Fruit fly (Drosophila melanogaster): Measurements from ENCODE around the gene CG13950.

Gene CG13950

dm6 chr2L:847189-847987, 12.6 kb upstream of the CG13950 start (continued):
- TF ChIP-seq CG33557 (GFP tag; optimal IDR thresholded peaks at IDR 0.05) (no peak), her (GFP tag; optimal IDR thresholded peaks at IDR 0.05) (no peak), ind (GFP tag; optimal IDR thresholded peaks at IDR 0.05) (peak; percentile 8), CG8765 (GFP tag; IDR thresholded peaks at IDR 0.05) (no peak), mam (GFP tag; optimal IDR thresholded peaks at IDR 0.05) (no peak), Asciz (GFP tag; optimal IDR thresholded peaks at IDR 0.05) (no peak), CG10654 (GFP tag; optimal IDR thresholded peaks at IDR 0.05) (no peak), CG9215 (GFP tag; IDR thresholded peaks at IDR 0.05) (no peak), Bdp1 (GFP tag; optimal IDR thresholded peaks at IDR 0.05) (no peak), Doc3 (GFP tag; IDR thresholded peaks at IDR 0.05; ENCODE audit: partially characterized antibody) (no peak), sc (optimal IDR thresholded peaks at IDR 0.05) (no peak), sc (GFP tag; optimal IDR thresholded peaks at IDR 0.05) (no peak), bigmax (GFP tag; optimal IDR thresholded peaks at IDR 0.05) (no peak), zf30C (GFP tag; optimal IDR thresholded peaks at IDR 0.05) (no peak), CG7963 (GFP tag; IDR thresholded peaks at IDR 0.05; ENCODE audit: partially characterized antibody) (no peak), Dad (GFP tag; optimal IDR thresholded peaks at IDR 0.05) (no peak), Hmx (GFP tag; optimal IDR thresholded peaks at IDR 0.05) (no peak), CG43689 (GFP tag; IDR thresholded peaks at IDR 0.05) (no peak), en (GFP tag; optimal IDR thresholded peaks at IDR 0.05) (no peak), Sox100B (GFP tag; optimal IDR thresholded peaks at IDR 0.05) (peak; percentile 47), B-H1 (GFP tag; IDR thresholded peaks at IDR 0.05) (no peak), yki (optimal IDR thresholded peaks at IDR 0.05) (no peak), exex (tag; optimal IDR thresholded peaks at IDR 0.05) (no peak), CG3995 (GFP tag; optimal IDR thresholded peaks at IDR 0.05) (no peak), vvl (GFP tag; IDR thresholded peaks at IDR 0.05) (no peak), Hr78 (GFP tag; optimal IDR thresholded peaks at IDR 0.05) (peak in 1 of 2 experiments; percentile 75), chm (GFP tag; IDR thresholded peaks at IDR 0.05) (no peak), CG3163 (GFP tag; optimal IDR thresholded peaks at IDR 0.05) (no peak), dmrt99B (tag; optimal IDR thresholded peaks at IDR 0.05) (peak; percentile 59), Eip74EF (GFP tag; optimal IDR thresholded peaks at IDR 0.05) (peak in 1 of 2 experiments; percentile 25), CG12659 (GFP tag; optimal IDR thresholded peaks at IDR 0.05) (peak; percentile 11), ac (GFP tag; optimal IDR thresholded peaks at IDR 0.05) (no peak)

dm6 chr2L:847988-848622, 11.9 kb upstream of the CG13950 start:
- TF ChIP-seq pfk (GFP tag; optimal IDR thresholded peaks at IDR 0.05) (no peak), jigr1 (GFP tag; IDR thresholded peaks at IDR 0.05) (no peak), nom (GFP tag; optimal IDR thresholded peaks at IDR 0.05) (peak; percentile 65), zf30C (GFP tag; optimal IDR thresholded peaks at IDR 0.05) (peak; percentile 27), crol (GFP tag; IDR thresholded peaks at IDR 0.05) (peak; percentile 40; the same call in 1 of the 2 replicates), otp (GFP tag; IDR thresholded peaks at IDR 0.05) (no peak), Hey (tag; optimal IDR thresholded peaks at IDR 0.05) (no peak), Gug (GFP tag; IDR thresholded peaks at IDR 0.05) (no peak), pros (GFP tag; optimal IDR thresholded peaks at IDR 0.05) (no peak), corto (GFP tag; optimal IDR thresholded peaks at IDR 0.05) (peak; percentile 45), zfh2 (GFP tag; optimal IDR thresholded peaks at IDR 0.05) (no peak), slp2 (GFP tag; optimal IDR thresholded peaks at IDR 0.05) (no peak), Mad (GFP tag; optimal IDR thresholded peaks at IDR 0.05) (no peak), sqz (GFP tag; optimal IDR thresholded peaks at IDR 0.05) (no peak), Doc3 (GFP tag; IDR thresholded peaks at IDR 0.05; ENCODE audit: partially characterized antibody) (no peak), dm (GFP tag; optimal IDR thresholded peaks at IDR 0.05) (no peak), CG2712 (tag; optimal IDR thresholded peaks at IDR 0.05) (no peak), Lim3 (GFP tag; IDR thresholded peaks at IDR 0.05) (no peak), cato (GFP tag; optimal IDR thresholded peaks at IDR 0.05; ENCODE audit: borderline replicate concordance) (no peak), Mes4 (GFP tag; optimal IDR thresholded peaks at IDR 0.05) (no peak)

All from whole organism, embryonic.